Worm (Caenorhabditis elegans): ENCODE data around the gene cft-1.

The cft-1 gene

DNA sequence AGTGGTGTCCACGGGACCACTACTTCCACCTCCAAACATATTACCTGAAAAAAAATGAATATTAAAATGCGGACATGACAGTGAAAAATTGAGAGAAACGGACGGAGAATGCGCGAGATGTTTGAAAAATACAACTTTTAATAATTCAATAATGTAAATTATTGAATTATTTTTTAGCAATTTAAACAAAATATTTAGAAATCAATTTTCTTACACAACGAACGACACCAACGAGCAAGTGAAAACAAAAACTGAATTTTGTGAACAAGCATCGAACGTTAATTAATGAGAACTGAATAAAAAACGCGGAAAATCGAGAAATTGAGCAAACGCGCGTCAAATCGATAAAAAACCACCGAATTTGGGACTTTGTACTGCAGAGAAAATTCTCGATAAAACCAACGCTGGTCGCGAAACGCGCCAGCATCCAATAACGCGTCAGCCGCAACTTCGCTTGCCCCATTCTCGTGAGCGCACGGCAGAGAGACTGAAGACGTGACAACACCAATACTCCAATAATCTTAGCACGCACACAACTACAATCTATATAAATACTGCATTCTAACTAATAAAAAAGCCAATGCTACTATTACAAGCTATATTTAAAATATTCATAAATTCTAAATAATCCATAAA, 33.7 kb upstream of the cft-1 start, which contains the start of the genes dnj-19 and nhr-47:
Gene dnj-19 (minus strand): TSS at position 51 of the 636 bp plus-strand sequence.
Gene nhr-47 (plus strand): TSS at position 447 of the 636 bp plus-strand sequence.
- TF ChIP-seq F44E2.7 (GFP tag; IDR thresholded peaks at IDR 0.05) (no peak), lsy-2 (tag; optimal IDR thresholded peaks at IDR 0.05) (peak; percentile 54 to 92), pqm-1 (tag; optimal IDR thresholded peaks at IDR 0.05) (no peak), Y5F2A.4 (GFP tag; optimal IDR thresholded peaks at IDR 0.05) (peak; percentile 58), ceh-44 (GFP tag; IDR thresholded peaks at IDR 0.05) (no peak), zfp-3 (GFP tag; conservative IDR thresholded peaks at IDR 0.05) (peak; percentile 88), spr-3 (GFP tag; optimal IDR thresholded peaks at IDR 0.05) (peak; percentile 90), dve-1 (tag; optimal IDR thresholded peaks at IDR 0.05; ENCODE audit: insufficient read depth) (peak; percentile 96), sdz-12 (GFP tag; optimal IDR thresholded peaks at IDR 0.05) (no peak), nhr-48 (tag; optimal IDR thresholded peaks at IDR 0.05) (peak; percentile 77), attf-4 (tag; optimal IDR thresholded peaks at IDR 0.05) (no peak), nhr-41 (GFP tag; IDR thresholded peaks at IDR 0.05) (no peak), hlh-30 (tag; optimal IDR thresholded peaks at IDR 0.05; ENCODE audit: insufficient read depth) (peak; percentile 83), rbr-2 (tag; optimal IDR thresholded peaks at IDR 0.05) (peak; percentile 96), F49E8.2 (tag; optimal IDR thresholded peaks at IDR 0.05; ENCODE audit: borderline replicate concordance) (peak; percentile 48), pha-4 (GFP tag; IDR thresholded peaks at IDR 0.05) (peak; percentile 84), pha-4 (tag; optimal IDR thresholded peaks at IDR 0.05) (no peak), zag-1 (tag; optimal IDR thresholded peaks at IDR 0.05) (no peak), unc-62 (GFP tag; optimal IDR thresholded peaks at IDR 0.05 in 1 of 2) (peak in 1 of 2 experiments; percentile 98), unc-62 (tag; optimal IDR thresholded peaks at IDR 0.05) (no peak), ceh-20 (GFP tag; IDR thresholded peaks at IDR 0.05) (peak; percentile 94), F10B5.3 (tag; optimal IDR thresholded peaks at IDR 0.05) (peak; percentile 75), nhr-77 (tag; optimal IDR thresholded peaks at IDR 0.05) (peak; percentile 76), cey-2 (tag; optimal IDR thresholded peaks at IDR 0.05; ENCODE audit: borderline replicate concordance, insufficient read depth) (no peak), zip-11 (GFP tag; IDR thresholded peaks at IDR 0.05) (no peak), ceh-82 (tag; optimal IDR thresholded peaks at IDR 0.05) (no peak), T26A8.4 (GFP tag; IDR thresholded peaks at IDR 0.05) (peak; percentile 96), T20F7.1 (GFP tag; optimal IDR thresholded peaks at IDR 0.05) (peak; percentile 88), snpc-4 (tag; optimal IDR thresholded peaks at IDR 0.05) (no peak), dmd-6 (GFP tag; IDR thresholded peaks at IDR 0.05) (peak; percentile 93), mep-1 (tag; optimal IDR thresholded peaks at IDR 0.05) (peak; percentile 92), spr-1 (tag; optimal IDR thresholded peaks at IDR 0.05) (peak; percentile 84), ctbp-1 (GFP tag; IDR thresholded peaks at IDR 0.05) (peak; percentile 93), dmd-8 (GFP tag; IDR thresholded peaks at IDR 0.05) (peak; percentile 64; the same call in 1 of the 2 replicates), mdl-1 (tag; optimal IDR thresholded peaks at IDR 0.05) (peak in 1 of 2 experiments; percentile 52), set-16 (GFP tag; IDR thresholded peaks at IDR 0.05) (no peak; the same call in 1 of the 2 replicates), lin-29 (GFP tag; IDR thresholded peaks at IDR 0.05) (peak; percentile 81), nhr-111 (GFP tag; optimal IDR thresholded peaks at IDR 0.05) (no peak), nhr-76 (tag; optimal IDR thresholded peaks at IDR 0.05) (no peak), tag-97 (GFP tag; IDR thresholded peaks at IDR 0.05) (no peak), hlh-11 (tag; optimal IDR thresholded peaks at IDR 0.05) (peak; percentile 93), zfp-2 (tag; optimal IDR thresholded peaks at IDR 0.05) (peak; percentile 18), Y75B8A.6 (GFP tag; IDR thresholded peaks at IDR 0.05) (no peak), fos-1 (tag; optimal IDR thresholded peaks at IDR 0.05) (no peak), ztf-11 (tag; optimal IDR thresholded peaks at IDR 0.05) (no peak), F26F4.8 (GFP tag; conservative IDR thresholded peaks at IDR 0.05) (no peak), Y105C5A.15 (GFP tag; IDR thresholded peaks at IDR 0.05) (no peak), snpc-1.2 (GFP tag; IDR thresholded peaks at IDR 0.05) (peak; percentile 50; the same call in 1 of the 2 replicates), daf-12 (tag; optimal IDR thresholded peaks at IDR 0.05) (no peak), zip-2 (tag; optimal IDR thresholded peaks at IDR 0.05) (peak; percentile 56), arid-1 (GFP tag; conservative IDR thresholded peaks at IDR 0.05) (peak; percentile 81)

All from whole organism, L4 larva.